Fruit fly (Drosophila melanogaster): ENCODE measurements around the gene Ant2.

Gene Ant2

DNA sequence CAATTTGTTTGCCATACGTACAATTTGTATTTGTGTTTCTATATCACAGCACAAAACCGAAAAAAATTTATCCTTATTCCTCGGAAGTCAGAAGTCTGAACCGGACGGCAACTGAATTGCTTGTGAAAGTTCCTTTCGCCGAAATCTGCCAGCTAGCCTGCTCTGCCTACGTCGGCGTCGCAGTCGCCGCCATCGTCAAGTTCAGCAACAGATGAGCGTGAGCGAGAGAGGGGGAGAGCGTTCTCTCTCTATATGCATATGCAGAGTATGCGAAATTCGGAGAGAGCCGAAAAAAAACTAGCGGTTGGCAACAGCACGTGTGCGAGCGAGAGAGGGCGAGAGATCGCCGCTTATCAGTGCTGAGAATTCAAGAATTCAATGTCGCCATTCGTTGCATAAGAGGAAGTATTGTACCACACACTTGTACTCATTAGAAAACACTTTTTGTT, 2.4 kb downstream of the Ant2 start:
- no peak for TF ChIP-seq CG11762 (GFP tag; optimal IDR thresholded peaks at IDR 0.05; ENCODE audit: insufficient read depth)
- no peak for TF ChIP-seq topi (GFP tag; optimal IDR thresholded peaks at IDR 0.05)
- TF ChIP-seq CG11902 (GFP tag; optimal IDR thresholded peaks at IDR 0.05): no peak
- no peak for TF ChIP-seq CG1621 (tag; optimal IDR thresholded peaks at IDR 0.05)
- no peak for TF ChIP-seq dac (GFP tag; optimal IDR thresholded peaks at IDR 0.05)
- peak; percentile 35; the same call in 1 of the 3 replicates for TF ChIP-seq CG6163 (GFP tag; IDR thresholded peaks at IDR 0.05)
- TF ChIP-seq lz (GFP tag; optimal IDR thresholded peaks at IDR 0.05): no peak
- TF ChIP-seq net (GFP tag; optimal IDR thresholded peaks at IDR 0.05): no peak
- TF ChIP-seq CG31627 (GFP tag; optimal IDR thresholded peaks at IDR 0.05): no peak
- no peak for TF ChIP-seq CG16779 (tag; optimal IDR thresholded peaks at IDR 0.05)
- no peak for TF ChIP-seq Smox (GFP tag; optimal IDR thresholded peaks at IDR 0.05)
- no peak for TF ChIP-seq Ets96B (tag; optimal IDR thresholded peaks at IDR 0.05)
- TF ChIP-seq Eip78C (GFP tag): peak; percentile 77
- TF ChIP-seq svp (GFP tag): peak; percentile 75
- no peak for TF ChIP-seq CG4318 (GFP tag; optimal IDR thresholded peaks at IDR 0.05)
- peak; percentile 29 for TF ChIP-seq Eip93F (GFP tag; optimal IDR thresholded peaks at IDR 0.05)
- TF ChIP-seq vri (GFP tag; optimal IDR thresholded peaks at IDR 0.05): peak; percentile 95
- no peak for TF ChIP-seq CG6792 (GFP tag; optimal IDR thresholded peaks at IDR 0.05)
- TF ChIP-seq CG6276 (GFP tag; optimal IDR thresholded peaks at IDR 0.05): no peak
- TF ChIP-seq spab (GFP tag; optimal IDR thresholded peaks at IDR 0.05): no peak
- peak; percentile 13 for TF ChIP-seq Met (GFP tag; optimal IDR thresholded peaks at IDR 0.05)
- TF ChIP-seq CG15336 (GFP tag; IDR thresholded peaks at IDR 0.05): no peak; the same call in 1 of the 2 replicates
- no peak; the same call in 2 of the 3 replicates for TF ChIP-seq eg (GFP tag; IDR thresholded peaks at IDR 0.05)
- TF ChIP-seq Sox102F (GFP tag; optimal IDR thresholded peaks at IDR 0.05): peak; percentile 47
- TF ChIP-seq CG10631 (GFP tag; optimal IDR thresholded peaks at IDR 0.05): no peak
- no peak for TF ChIP-seq fd85E (GFP tag; optimal IDR thresholded peaks at IDR 0.05)
- TF ChIP-seq esn (GFP tag; optimal IDR thresholded peaks at IDR 0.05): no peak
- no peak for TF ChIP-seq Eip75B (GFP tag; optimal IDR thresholded peaks at IDR 0.05)
- TF ChIP-seq CG6854 (GFP tag; optimal IDR thresholded peaks at IDR 0.05): peak; percentile 43
- TF ChIP-seq ss (GFP tag; optimal IDR thresholded peaks at IDR 0.05): no peak
- TF ChIP-seq CG10669 (GFP tag; optimal IDR thresholded peaks at IDR 0.05): no peak
- TF ChIP-seq acj6 (GFP tag; optimal IDR thresholded peaks at IDR 0.05): no peak
- no peak for TF ChIP-seq Hr39 (GFP tag; optimal IDR thresholded peaks at IDR 0.05)
- TF ChIP-seq CG6808 (GFP tag; optimal IDR thresholded peaks at IDR 0.05): no peak
- TF ChIP-seq dsx (GFP tag; optimal IDR thresholded peaks at IDR 0.05; ENCODE audit: poor library complexity, severe bottlenecking): no peak

- TF ChIP-seq Hr38 (GFP tag; optimal IDR thresholded peaks at IDR 0.05): no peak
- TF ChIP-seq vri (GFP tag; optimal IDR thresholded peaks at IDR 0.05): peak; percentile 97
- peak; percentile 48 for TF ChIP-seq svp (GFP tag)
- peak; percentile 2 for TF ChIP-seq Eip78C (GFP tag)
Measured at dm6 chrX:10783374-10784064, 3.2 kb downstream of the Ant2 start.

- TF ChIP-seq cyc (GFP tag; optimal IDR thresholded peaks at IDR 0.05) (peak; percentile 62), CG3919 (GFP tag; optimal IDR thresholded peaks at IDR 0.05) (peak; percentile 42), CG3032 (tag; optimal IDR thresholded peaks at IDR 0.05) (peak; percentile 21), Ets96B (tag; optimal IDR thresholded peaks at IDR 0.05) (peak; percentile 27), CG11294 (GFP tag; IDR thresholded peaks at IDR 0.05) (peak; percentile 48), CG34406 (GFP tag; optimal IDR thresholded peaks at IDR 0.05) (peak; percentile 17), CG11762 (GFP tag; optimal IDR thresholded peaks at IDR 0.05; ENCODE audit: insufficient read depth) (peak; percentile 29), fd59A (GFP tag; optimal IDR thresholded peaks at IDR 0.05) (no peak), Met (GFP tag; optimal IDR thresholded peaks at IDR 0.05) (peak; percentile 68), CG11902 (GFP tag; optimal IDR thresholded peaks at IDR 0.05) (no peak), pdm3 (GFP tag; optimal IDR thresholded peaks at IDR 0.05) (peak; percentile 63), spab (GFP tag; optimal IDR thresholded peaks at IDR 0.05) (no peak), vri (GFP tag; optimal IDR thresholded peaks at IDR 0.05) (peak; percentile 56), Eip75B (GFP tag; optimal IDR thresholded peaks at IDR 0.05) (peak; percentile 17), svp (GFP tag) (peak; percentile 72), Smox (GFP tag; optimal IDR thresholded peaks at IDR 0.05) (peak; percentile 46), fkh (GFP tag; optimal IDR thresholded peaks at IDR 0.05) (peak; percentile 54), acj6 (GFP tag; optimal IDR thresholded peaks at IDR 0.05) (peak; percentile 39), Eip93F (GFP tag; optimal IDR thresholded peaks at IDR 0.05) (no peak), CG16779 (tag; optimal IDR thresholded peaks at IDR 0.05) (no peak), net (GFP tag; optimal IDR thresholded peaks at IDR 0.05) (peak; percentile 58), dac (GFP tag; optimal IDR thresholded peaks at IDR 0.05) (peak; percentile 44), CG6276 (GFP tag; optimal IDR thresholded peaks at IDR 0.05) (peak; percentile 66), CG6808 (GFP tag; optimal IDR thresholded peaks at IDR 0.05) (peak; percentile 10), esn (GFP tag; optimal IDR thresholded peaks at IDR 0.05) (peak; percentile 70), achi (GFP tag; optimal IDR thresholded peaks at IDR 0.05) (peak; percentile 53)
Measured at dm6 chrX:10775690-10776089, 11.0 kb downstream of the Ant2 start.

Data from whole organism, prepupa.